Worm (Caenorhabditis elegans) whole organism, young adult: ENCODE data around the gene mai-2.

ENCODE experiments used
- B0261.1 ChIP-seq: sonication (generic microtip); optimal IDR thresholded peaks from 2 replicates; lab custom pipeline; 2016; ENCODE audit warnings: mild to moderate bottlenecking, missing genetic modification characterization, moderate library complexity, missing compliant biosample characterization
- C06A6.2 ChIP-seq: fragments of 200-800 bp; sonication (Bioruptor generic); conservative IDR thresholded peaks from 2 replicates; pipeline ENCODE4 v1.3.6; 2022; ENCODE audit warnings: missing genetic modification characterization, missing compliant biosample characterization
- F33H1.4 ChIP-seq: fragments of 200-800 bp; sonication (Bioruptor generic); IDR thresholded peaks from 2 replicates; pipeline ENCODE4 v1.3.6; 2022; ENCODE audit warnings: missing genetic modification reagents, missing genetic modification characterization, missing compliant biosample characterization
- F57A8.1 ChIP-seq: fragments of 200-800 bp; sonication (Bioruptor generic); optimal IDR thresholded peaks from 2 replicates; lab custom pipeline; 2018; ENCODE audit warnings: mild to moderate bottlenecking, missing genetic modification characterization, moderate library complexity, missing compliant biosample characterization
- Y53G8AR.9 ChIP-seq: fragments of 200-800 bp; sonication (Bioruptor generic); conservative IDR thresholded peaks from 2 replicates; pipeline ENCODE4 v1.3.6; 2022; ENCODE audit warnings: missing genetic modification reagents, missing genetic modification characterization, missing compliant biosample characterization
- Y67H2A.10 ChIP-seq: fragments of 200-800 bp; sonication (Bioruptor generic); conservative IDR thresholded peaks from 2 replicates; pipeline ENCODE4 v1.3.6; 2022; ENCODE audit warnings: missing genetic modification reagents, missing genetic modification characterization, missing compliant biosample characterization
- akir-1 ChIP-seq: fragments of 200-800 bp; sonication (Bioruptor generic); optimal IDR thresholded peaks from 2 replicates; lab custom pipeline; 2018; ENCODE audit warnings: mild to moderate bottlenecking, missing genetic modification characterization, moderate library complexity, missing compliant biosample characterization
- attf-3 ChIP-seq: fragments of 200-800 bp; sonication (Bioruptor generic); conservative IDR thresholded peaks from 2 replicates; pipeline ENCODE4 v1.3.6; 2022; ENCODE audit warnings: missing genetic modification reagents, missing genetic modification characterization, missing compliant biosample characterization
- ceh-40 ChIP-seq: fragments of 200-800 bp; sonication (Bioruptor generic); IDR thresholded peaks from 2 replicates; pipeline ENCODE4 v1.3.6; 2022; ENCODE audit warnings: missing genetic modification characterization, missing compliant biosample characterization
- ceh-58 ChIP-seq: fragments of 200-800 bp; sonication (Bioruptor generic); IDR thresholded peaks from 2 replicates; pipeline ENCODE4 v1.3.6; 2022; ENCODE audit warnings: missing genetic modification characterization, missing compliant biosample characterization
- ceh-79 ChIP-seq: sonication (generic microtip); optimal IDR thresholded peaks from 2 replicates; lab custom pipeline; 2017; ENCODE audit warnings: mild to moderate bottlenecking, missing genetic modification characterization, missing compliant biosample characterization
- dox-1 ChIP-seq: fragments of 200-800 bp; sonication (Bioruptor generic); IDR thresholded peaks from 2 replicates; pipeline ENCODE4 v1.3.6; 2022; ENCODE audit warnings: missing genetic modification reagents, missing genetic modification characterization, missing compliant biosample characterization
- dpff-1 ChIP-seq: sonication (generic microtip); optimal IDR thresholded peaks from 2 replicates; lab custom pipeline; 2017; ENCODE audit warnings: mild to moderate bottlenecking, missing genetic modification characterization, missing compliant biosample characterization
- egl-44 ChIP-seq: fragments of 200-800 bp; sonication (Bioruptor generic); IDR thresholded peaks from 2 replicates; pipeline ENCODE4 v1.3.6; 2022; ENCODE audit warnings: missing genetic modification reagents, missing genetic modification characterization, missing compliant biosample characterization
- egrh-3 ChIP-seq: fragments of 200-800 bp; sonication (Bioruptor generic); IDR thresholded peaks from 2 replicates; pipeline ENCODE4 v1.3.6; 2022; ENCODE audit warnings: missing genetic modification reagents, missing genetic modification characterization, missing compliant biosample characterization
- fkh-3 ChIP-seq: sonication (generic microtip); optimal IDR thresholded peaks from 2 replicates; lab custom pipeline; 2016; ENCODE audit warnings: mild to moderate bottlenecking, missing genetic modification characterization, missing compliant biosample characterization
- gei-17 ChIP-seq: fragments of 200-800 bp; sonication (Bioruptor generic); optimal IDR thresholded peaks from 2 replicates; lab custom pipeline; 2018; ENCODE audit warnings: mild to moderate bottlenecking, missing genetic modification characterization, missing compliant biosample characterization
- him-1 ChIP-seq: sonication (generic microtip); optimal IDR thresholded peaks from 2 replicates; lab custom pipeline; 2016; ENCODE audit warnings: missing genotype, missing genetic modification reagents, missing genetic modification characterization, missing compliant biosample characterization
- hlh-26 ChIP-seq: fragments of 200-800 bp; sonication (Bioruptor generic); conservative IDR thresholded peaks from 2 replicates; pipeline ENCODE4 v1.3.6; 2022; ENCODE audit warnings: missing genetic modification reagents, missing genetic modification characterization, missing compliant biosample characterization
- hmg-1.2 ChIP-seq: fragments of 200-800 bp; sonication (Bioruptor generic); IDR thresholded peaks from 2 replicates; pipeline ENCODE4 v1.3.6; 2022; ENCODE audit warnings: missing genetic modification reagents, missing genetic modification characterization, missing compliant biosample characterization
- hmg-20 ChIP-seq: fragments of 200-800 bp; sonication (Bioruptor generic); IDR thresholded peaks from 2 replicates; pipeline ENCODE4 v1.3.6; 2022; ENCODE audit warnings: missing genetic modification reagents, missing genetic modification characterization, missing compliant biosample characterization
- lir-1 ChIP-seq: fragments of 200-800 bp; sonication (Bioruptor generic); conservative IDR thresholded peaks from 2 replicates; pipeline ENCODE4 v1.3.6; 2022; ENCODE audit warnings: missing genetic modification reagents, missing genetic modification characterization, missing compliant biosample characterization
- madf-10 ChIP-seq: sonication (generic microtip); optimal IDR thresholded peaks from 2 replicates; lab custom pipeline; 2016; ENCODE audit warnings: mild to moderate bottlenecking, missing genetic modification characterization, missing compliant biosample characterization
- nfya-1 ChIP-seq: sonication (generic microtip); optimal IDR thresholded peaks from 2 replicates; lab custom pipeline; 2017; ENCODE audit warnings: antibody characterized with exemption, missing compliant biosample characterization, missing genetic modification characterization, borderline replicate concordance; ENCODE audit not compliant: insufficient read depth
- nhr-120 ChIP-seq: fragments of 200-800 bp; sonication (Bioruptor generic); IDR thresholded peaks from 2 replicates; pipeline ENCODE4 v1.3.6; 2022; ENCODE audit warnings: missing genetic modification characterization, missing compliant biosample characterization
- rcor-1 ChIP-seq: fragments of 200-800 bp; sonication (Bioruptor generic); IDR thresholded peaks from 2 replicates; pipeline ENCODE4 v1.3.6; 2022; ENCODE audit warnings: missing genetic modification reagents, missing genetic modification characterization, missing compliant biosample characterization
- snpc-1.1 ChIP-seq: sonication (generic microtip); optimal IDR thresholded peaks from 2 replicates; lab custom pipeline; 2017; ENCODE audit warnings: missing genetic modification characterization, mild to moderate bottlenecking, missing compliant biosample characterization, antibody characterized with exemption, moderate library complexity, missing genotype, missing genetic modification reagents; ENCODE audit not compliant: insufficient read depth
- snpc-3.4 ChIP-seq: sonication (generic microtip); optimal IDR thresholded peaks from 2 replicates; lab custom pipeline; 2017; ENCODE audit warnings: missing genetic modification characterization, mild to moderate bottlenecking, missing compliant biosample characterization, antibody characterized with exemption, moderate library complexity, missing genotype, missing genetic modification reagents
- sptf-2 ChIP-seq: fragments of 200-800 bp; sonication (Bioruptor generic); optimal IDR thresholded peaks from 2 replicates; lab custom pipeline; 2018; ENCODE audit warnings: mild to moderate bottlenecking, missing genetic modification characterization, missing compliant biosample characterization
- tbp1 ChIP-seq: fragments of 200-800 bp; sonication (Bioruptor generic); optimal IDR thresholded peaks from 2 replicates; lab custom pipeline; 2018; ENCODE audit warnings: mild to moderate bottlenecking, missing genetic modification characterization, missing compliant biosample characterization
- zfh-2 ChIP-seq: fragments of 200-800 bp; sonication (Bioruptor generic); conservative IDR thresholded peaks from 2 replicates; pipeline ENCODE4 v1.3.6; 2022; ENCODE audit warnings: missing genetic modification reagents, missing genetic modification characterization, missing compliant biosample characterization

The mai-2 gene

ce11 chrIV:3338676-3339075, 47.0 kb upstream of the mai-2 start, which contains the start of gene hrpa-1 (continued):
- TF ChIP-seq gei-17 (no peak), egrh-3 (GFP tag; lab: Robert Waterston, UW) (no peak), Y67H2A.10 (no peak), C06A6.2 (GFP tag; lab: Robert Waterston, UW) (no peak)

- TF ChIP-seq tbp1 (GFP tag; lab: Kevin White, UChicago) = no peak
- TF ChIP-seq dpff-1 (tag; lab: Kevin White, UChicago) = no peak
- TF ChIP-seq lir-1 (GFP tag; lab: Robert Waterston, UW) = no peak
- TF ChIP-seq rcor-1 = no peak
- TF ChIP-seq, all 124 proteins: peak for 0
Measured at ce11 chrIV:3341170-3341569, 44.5 kb upstream of the mai-2 start, which contains the start of gene F42A6.2. Gene F42A6.2 (plus strand): TSS chrIV:3341470.

- TF ChIP-seq Y67H2A.10 = no peak
- TF ChIP-seq dox-1 (GFP tag; lab: Robert Waterston, UW) = peak; percentile 7; the same call in 1 of the 2 replicates
- TF ChIP-seq zfh-2 = peak; percentile 31; the same call in 1 of the 2 replicates
Measured at ce11 chrIV:3345484-3345883, 40.2 kb upstream of the mai-2 start.

- TF ChIP-seq egrh-3 (GFP tag; lab: Robert Waterston, UW) (peak; percentile 74; the same call in 1 of the 2 replicates), zfh-2 (peak; percentile 69; the same call in 1 of the 2 replicates), ceh-40 (GFP tag; lab: Robert Waterston, UW) (no peak)
- TF ChIP-seq, all 124 proteins: peak for 2
Measured at ce11 chrIV:3348334-3348733, 37.4 kb upstream of the mai-2 start.

- TF ChIP-seq B0261.1 (tag; lab: Kevin White, UChicago) = no peak
- peak; percentile 49; the same call in 1 of the 2 replicates for TF ChIP-seq hmg-1.2 (GFP tag; lab: Robert Waterston, UW)
- TF ChIP-seq snpc-3.4 (tag; lab: Kevin White, UChicago) = no peak
Measured at ce11 chrIV:3349977-3350580, 35.6 kb upstream of the mai-2 start, which contains the start of gene elks-1. Gene elks-1 (minus strand): TSS chrIV:3350027.

- TF ChIP-seq madf-10 = no peak
- TF ChIP-seq F57A8.1 (GFP tag; lab: Kevin White, UChicago) = no peak
- no peak for TF ChIP-seq gei-17
- TF ChIP-seq dox-1 (GFP tag; lab: Robert Waterston, UW) = no peak
- no peak for TF ChIP-seq akir-1 (GFP tag; lab: Kevin White, UChicago)
- TF ChIP-seq F33H1.4 (GFP tag; lab: Robert Waterston, UW) = no peak
- TF ChIP-seq nfya-1 (tag; lab: Kevin White, UChicago) = no peak
- TF ChIP-seq Y53G8AR.9 (GFP tag; lab: Robert Waterston, UW) = no peak
Measured at ce11 chrIV:3352019-3352418, 33.7 kb upstream of the mai-2 start.

- no peak for TF ChIP-seq hmg-20 (GFP tag; lab: Robert Waterston, UW)
- TF ChIP-seq B0261.1 (tag; lab: Kevin White, UChicago) = no peak
- TF ChIP-seq attf-3 = no peak
- no peak for TF ChIP-seq dox-1 (GFP tag; lab: Robert Waterston, UW)
- TF ChIP-seq ceh-58 = no peak
- TF ChIP-seq fkh-3 = no peak
- TF ChIP-seq him-1 (tag; lab: Kevin White, UChicago) = no peak
- no peak for TF ChIP-seq hlh-26 (GFP tag; lab: Robert Waterston, UW)
- TF ChIP-seq egl-44 (GFP tag; lab: Robert Waterston, UW) = no peak
- no peak for TF ChIP-seq ceh-79
- TF ChIP-seq snpc-1.1 (tag; lab: Kevin White, UChicago) = no peak
- TF ChIP-seq ceh-40 (GFP tag; lab: Robert Waterston, UW) = no peak
- no peak for TF ChIP-seq sptf-2 (GFP tag; lab: Kevin White, UChicago)
- no peak for TF ChIP-seq nhr-120 (GFP tag; lab: Robert Waterston, UW)
Measured at ce11 chrIV:3354757-3355156, 31.0 kb upstream of the mai-2 start, which contains the start of gene F42A6.1. Gene F42A6.1 (plus strand): TSS chrIV:3355057.
